Fruit fly (Drosophila melanogaster) whole organism, embryonic: ENCODE results near the gene odd.

Source experiments
- Aef1 ChIP-seq: fragments of 200-800 bp; sonication (Bioruptor generic); IDR thresholded peaks from 3 replicates; pipeline ENCODE4 v1.3.6; 2022; ENCODE audit warnings: missing biosample characterization, missing genetic modification characterization
- Awh ChIP-seq: fragments of 200-800 bp; sonication (Bioruptor generic); IDR thresholded peaks from 2 replicates; pipeline ENCODE4, ENCODE4 v1.3.6; 2022; ENCODE audit warnings: missing biosample characterization, missing genetic modification characterization
- B-H2 ChIP-seq: fragments of 200-800 bp; sonication (Bioruptor generic); optimal IDR thresholded peaks from 2 replicates; lab custom pipeline; 2018; ENCODE audit warnings: missing biosample characterization, mild to moderate bottlenecking, missing genetic modification characterization
- BEAF-32 ChIP-seq: fragments of 200-800 bp; sonication (Bioruptor generic); optimal IDR thresholded peaks from 3 replicates; lab custom pipeline; 2017; ENCODE audit warnings: missing biosample characterization, missing genetic modification characterization, mild to moderate bottlenecking, moderate library complexity, missing genetic modification reagents
- CG10267 ChIP-seq: fragments of 200-800 bp; sonication (Bioruptor generic); optimal IDR thresholded peaks from 2 replicates; lab custom pipeline; 2018; ENCODE audit warnings: missing biosample characterization, mild to moderate bottlenecking, missing genetic modification characterization, moderate library complexity
- CG10979 ChIP-seq: fragments of 200-800 bp; sonication (Bioruptor generic); optimal IDR thresholded peaks from 2 replicates; lab custom pipeline; 2018; ENCODE audit warnings: missing biosample characterization, mild to moderate bottlenecking, missing genetic modification characterization, moderate library complexity
- CG11695 ChIP-seq: fragments of 200-800 bp; sonication (Bioruptor generic); IDR thresholded peaks from 3 replicates; pipeline ENCODE4 v1.3.6; 2022; ENCODE audit warnings: missing biosample characterization, missing genetic modification characterization
- CG14667 ChIP-seq: fragments of 200-800 bp; sonication (Bioruptor generic); IDR thresholded peaks from 2 replicates; pipeline ENCODE4 v1.3.6; 2022; ENCODE audit warnings: missing biosample characterization, missing genetic modification characterization
- CG14710 ChIP-seq: fragments of 200-800 bp; sonication (Bioruptor generic); optimal IDR thresholded peaks from 3 replicates; lab custom pipeline; 2019; ENCODE audit warnings: missing biosample characterization, mild to moderate bottlenecking, missing genetic modification characterization, moderate library complexity
- CG15514 ChIP-seq: fragments of 200-800 bp; sonication (Bioruptor generic); optimal IDR thresholded peaks from 3 replicates; lab custom pipeline; 2017; ENCODE audit warnings: missing biosample characterization, missing genetic modification characterization, mild to moderate bottlenecking, moderate library complexity, missing genetic modification reagents
- CG1603 ChIP-seq: fragments of 200-800 bp; sonication (Bioruptor generic); optimal IDR thresholded peaks from 2 replicates; lab custom pipeline; 2019; ENCODE audit warnings: missing biosample characterization, mild to moderate bottlenecking, missing genetic modification characterization, moderate library complexity
- CG1647 ChIP-seq: fragments of 200-800 bp; sonication (Bioruptor generic); optimal IDR thresholded peaks from 3 replicates; lab custom pipeline; 2016; ENCODE audit warnings: missing biosample characterization, missing genetic modification characterization
- CG16779 ChIP-seq: fragments of 200-800 bp; sonication (Bioruptor generic); IDR thresholded peaks from 2 replicates; pipeline ENCODE4 v1.3.6; 2022; ENCODE audit warnings: missing biosample characterization, missing genetic modification characterization
- CG17359 ChIP-seq: fragments of 200-800 bp; sonication (Bioruptor generic); optimal IDR thresholded peaks from 3 replicates; lab custom pipeline; 2018; ENCODE audit warnings: missing biosample characterization, mild to moderate bottlenecking, missing genetic modification characterization, moderate library complexity
- CG2129 ChIP-seq: fragments of 200-800 bp; sonication (Bioruptor generic); IDR thresholded peaks from 2 replicates; pipeline ENCODE4 v1.3.6; 2022; ENCODE audit warnings: missing biosample characterization, missing genetic modification characterization; ENCODE audit not compliant: partially characterized antibody
- CG2712 ChIP-seq: fragments of 200-800 bp; optimal IDR thresholded peaks from 3 replicates; lab custom pipeline; 2019; ENCODE audit warnings: missing biosample characterization, mild to moderate bottlenecking, missing genetic modification characterization, moderate library complexity
- CG30020 ChIP-seq: fragments of 200-800 bp; optimal IDR thresholded peaks from 2 replicates; lab custom pipeline; 2019; ENCODE audit warnings: missing biosample characterization, mild to moderate bottlenecking, missing genetic modification characterization, moderate library complexity
- CG32767 ChIP-seq: fragments of 200-800 bp; sonication (Bioruptor generic); IDR thresholded peaks from 2 replicates; pipeline ENCODE4 v1.3.6; 2022; ENCODE audit warnings: missing biosample characterization, missing genetic modification characterization
- CG32772 ChIP-seq: fragments of 200-800 bp; sonication (Bioruptor generic); IDR thresholded peaks from 2 replicates; pipeline ENCODE4 v1.3.6; 2022; ENCODE audit warnings: missing biosample characterization, missing genetic modification characterization
- CG34422 ChIP-seq: fragments of 200-800 bp; sonication (Bioruptor generic); IDR thresholded peaks from 3 replicates; pipeline ENCODE4 v1.3.6; 2022; ENCODE audit warnings: missing biosample characterization, missing genetic modification characterization
- CG4404 ChIP-seq: fragments of 200-800 bp; sonication (Bioruptor generic); IDR thresholded peaks from 2 replicates; pipeline ENCODE4 v1.3.6; 2022; ENCODE audit warnings: missing biosample characterization, missing genetic modification characterization
- CG6813 ChIP-seq: fragments of 200-800 bp; sonication (Bioruptor generic); optimal IDR thresholded peaks from 2 replicates; lab custom pipeline; 2017; ENCODE audit warnings: missing biosample characterization, missing genetic modification characterization, mild to moderate bottlenecking, moderate library complexity, missing genetic modification reagents
- CG6854 ChIP-seq: fragments of 200-800 bp; sonication (Bioruptor generic); optimal IDR thresholded peaks from 3 replicates; lab custom pipeline; 2017; ENCODE audit warnings: missing biosample characterization, mild to moderate bottlenecking, missing genetic modification characterization
- CG7357 ChIP-seq: fragments of 200-800 bp; sonication (Bioruptor generic); IDR thresholded peaks from 3 replicates; pipeline ENCODE4 v1.3.6; 2022; ENCODE audit warnings: missing biosample characterization, missing genetic modification characterization
- CG7786 ChIP-seq: fragments of 200-800 bp; sonication (Bioruptor generic); optimal IDR thresholded peaks from 2 replicates; lab custom pipeline; 2016; ENCODE audit warnings: missing biosample characterization, missing genetic modification characterization
- CG8359 ChIP-seq: fragments of 200-800 bp; sonication (Bioruptor generic); optimal IDR thresholded peaks from 2 replicates; lab custom pipeline; 2017; ENCODE audit warnings: missing biosample characterization, mild to moderate bottlenecking, missing genetic modification characterization, borderline replicate concordance
- CG8765 ChIP-seq: fragments of 200-800 bp; sonication (Bioruptor generic); IDR thresholded peaks from 2 replicates; pipeline ENCODE4 v1.3.6; 2022; ENCODE audit warnings: missing biosample characterization, missing genetic modification characterization
- CG9727 ChIP-seq: fragments of 200-800 bp; sonication (Bioruptor generic); optimal IDR thresholded peaks from 3 replicates; lab custom pipeline; 2017; ENCODE audit warnings: missing biosample characterization, mild to moderate bottlenecking, missing genetic modification characterization
- Chrac-16 ChIP-seq: fragments of 200-800 bp; sonication (Bioruptor generic); optimal IDR thresholded peaks from 3 replicates; lab custom pipeline; 2016; ENCODE audit warnings: missing biosample characterization, missing genetic modification characterization
- Eip74EF ChIP-seq, 2 experiments: fragments of 200-800 bp in 1 of 2; fragments of >200 bp in 1 of 2; sonication (Bioruptor generic) in 1 of 2; optimal IDR thresholded peaks; 2 replicates each; lab custom pipeline; 2017 to 2019; ENCODE audit warnings: missing biosample characterization in 2 of 2, missing genetic modification characterization in 2 of 2, mild to moderate bottlenecking in 1 of 2, moderate library complexity in 1 of 2
- Ets97D ChIP-seq: fragments of 200-800 bp; sonication (Bioruptor generic); optimal IDR thresholded peaks from 3 replicates; lab custom pipeline; 2016; ENCODE audit warnings: missing biosample characterization, missing genetic modification characterization
- H15 ChIP-seq: fragments of 200-800 bp; sonication (Bioruptor generic); IDR thresholded peaks from 3 replicates; pipeline ENCODE4 v1.3.6; 2022; ENCODE audit warnings: missing biosample characterization, missing genetic modification characterization
- Max ChIP-seq: fragments of 200-800 bp; sonication (Bioruptor generic); optimal IDR thresholded peaks from 2 replicates; lab custom pipeline; 2016; ENCODE audit warnings: missing biosample characterization, mild to moderate bottlenecking, missing genetic modification characterization
- Nf-YB ChIP-seq: fragments of 200-800 bp; sonication (Bioruptor generic); optimal IDR thresholded peaks from 3 replicates; lab custom pipeline; 2019; ENCODE audit warnings: missing biosample characterization, mild to moderate bottlenecking, missing genetic modification characterization, moderate library complexity
- Six4 ChIP-seq: fragments of 200-800 bp; sonication (Bioruptor generic); optimal IDR thresholded peaks from 2 replicates; lab custom pipeline; 2016; ENCODE audit warnings: missing biosample characterization, missing genetic modification characterization
- Xrp1 ChIP-seq: fragments of 200-800 bp; sonication (Bioruptor generic); IDR thresholded peaks from 2 replicates; pipeline ENCODE4 v1.3.6; 2022; ENCODE audit warnings: missing biosample characterization, missing genetic modification characterization
- aop ChIP-seq: fragments of 200-800 bp; sonication (Bioruptor generic); IDR thresholded peaks from 2 replicates; pipeline ENCODE4 v1.3.6; 2022; ENCODE audit warnings: missing biosample characterization, missing genetic modification characterization
- chm ChIP-seq: fragments of 200-800 bp; sonication (Bioruptor generic); IDR thresholded peaks from 2 replicates; pipeline ENCODE4 v1.3.6; 2022; ENCODE audit warnings: missing biosample characterization, missing genetic modification characterization
- gem ChIP-seq: fragments of 200-800 bp; sonication (Bioruptor generic); optimal IDR thresholded peaks from 2 replicates; lab custom pipeline; 2019; ENCODE audit warnings: missing biosample characterization, mild to moderate bottlenecking, missing genetic modification characterization, moderate library complexity
- lola ChIP-seq, 3 experiments: fragments of >200 bp in 2 of 3; fragments of 200-800 bp in 1 of 3; sonication (Bioruptor generic) in 1 of 3; optimal IDR thresholded peaks; 2 replicates each; lab custom pipeline; 2017 to 2019; ENCODE audit warnings: missing biosample characterization in 3 of 3, missing genetic modification characterization in 3 of 3, mild to moderate bottlenecking in 1 of 3, moderate library complexity in 1 of 3
- nerfin-1 ChIP-seq: fragments of 200-800 bp; sonication (Bioruptor generic); optimal IDR thresholded peaks from 3 replicates; lab custom pipeline; 2019; ENCODE audit warnings: missing biosample characterization, mild to moderate bottlenecking, missing genetic modification characterization, moderate library complexity
- nmo ChIP-seq: fragments of 200-800 bp; sonication (Bioruptor generic); optimal IDR thresholded peaks from 2 replicates; lab custom pipeline; 2018; ENCODE audit warnings: missing biosample characterization, mild to moderate bottlenecking, missing genetic modification characterization, moderate library complexity
- pros ChIP-seq: fragments of 200-800 bp; sonication (Bioruptor generic); optimal IDR thresholded peaks from 3 replicates; lab custom pipeline; 2019; ENCODE audit warnings: missing biosample characterization, mild to moderate bottlenecking, missing genetic modification characterization, moderate library complexity
- row ChIP-seq: fragments of 200-800 bp; sonication (Bioruptor generic); IDR thresholded peaks from 3 replicates; pipeline ENCODE4 v1.3.6; 2022; ENCODE audit warnings: missing biosample characterization, missing genetic modification characterization
- scrt ChIP-seq: fragments of 200-800 bp; sonication (Bioruptor generic); optimal IDR thresholded peaks from 2 replicates; lab custom pipeline; 2018; ENCODE audit warnings: missing biosample characterization, mild to moderate bottlenecking, missing genetic modification characterization, moderate library complexity
- slp2 ChIP-seq: fragments of 200-800 bp; sonication (Bioruptor generic); optimal IDR thresholded peaks from 2 replicates; lab custom pipeline; 2016; ENCODE audit warnings: missing biosample characterization, missing genetic modification characterization
- vvl ChIP-seq: fragments of 200-800 bp; sonication (Bioruptor generic); IDR thresholded peaks from 2 replicates; pipeline ENCODE4 v1.3.6; 2022; ENCODE audit warnings: missing biosample characterization, missing genetic modification characterization
- zfh1 ChIP-seq: fragments of 200-800 bp; sonication (Bioruptor generic); IDR thresholded peaks from 3 replicates; pipeline ENCODE4 v1.3.6; 2022; ENCODE audit warnings: missing biosample characterization, missing genetic modification characterization

Gene odd

dm6 chr2L:3555408-3556058 is 51.0 kb downstream of the odd start (continued):
- TF ChIP-seq Max (GFP tag; lab: Kevin White, UChicago) (no peak), CG6854 (GFP tag; lab: Kevin White, UChicago) (no peak), CG6813 (GFP tag; lab: Kevin White, UChicago) (peak; percentile 42), CG17359 (tag; lab: Kevin White, UChicago) (peak; percentile 9), CG14667 (0 out of 2 replicates have a peak, but pooled peaks have one; percentile 17), Awh (peak; percentile 43; the same call in 1 of the 2 replicates), CG7357 (GFP tag; lab: Robert Waterston, UW) (0 out of 3 replicates have a peak, but pooled peaks have one; percentile 14), chm (peak; percentile 53; the same call in 1 of the 2 replicates), CG9727 (peak; percentile 14), CG34422 (GFP tag; lab: Robert Waterston, UW) (peak; percentile 54; the same call in 2 of the 3 replicates), CG10979 (tag; lab: Kevin White, UChicago) (peak; percentile 55), CG2712 (tag; lab: Kevin White, UChicago) (peak; percentile 59), B-H2 (no peak), Nf-YB (peak; percentile 46), pros (GFP tag; lab: Kevin White, UChicago) (no peak), CG16779 (GFP tag; lab: Robert Waterston, UW) (no peak), CG30020 (tag; lab: Kevin White, UChicago) (no peak), Eip74EF (GFP tag; optimal IDR thresholded peaks at IDR 0.05; lab: Kevin White, UChicago) (no peak), CG8765 (GFP tag; lab: Robert Waterston, UW) (peak; percentile 44; the same call in 1 of the 2 replicates), CG8359 (GFP tag; lab: Kevin White, UChicago) (peak; percentile 36), CG10267 (peak; percentile 35), Xrp1 (peak; percentile 89), CG2129 (GFP tag; lab: Robert Waterston, UW) (peak; percentile 42; the same call in 1 of the 2 replicates), Six4 (GFP tag; lab: Kevin White, UChicago) (no peak), zfh1 (GFP tag; lab: Robert Waterston, UW) (peak; percentile 58; the same call in 2 of the 3 replicates), BEAF-32 (peak; percentile 56), CG7786 (GFP tag; lab: Kevin White, UChicago) (no peak), slp2 (GFP tag; lab: Kevin White, UChicago) (no peak), lola (GFP tag; optimal IDR thresholded peaks at IDR 0.05; lab: Kevin White, UChicago) (peak in 1 of 3 experiments; percentile 65), gem (peak; percentile 50), Ets97D (GFP tag; lab: Kevin White, UChicago) (no peak), Aef1 (GFP tag; lab: Robert Waterston, UW) (no peak), scrt (GFP tag; lab: Kevin White, UChicago) (no peak), CG1647 (no peak), aop (GFP tag; lab: Robert Waterston, UW) (no peak), H15 (GFP tag; lab: Robert Waterston, UW) (peak; percentile 57; the same call in 1 of the 3 replicates), CG4404 (GFP tag; lab: Robert Waterston, UW) (peak; percentile 78), CG14710 (peak; percentile 57), CG1603 (peak; percentile 10), Chrac-16 (GFP tag; lab: Kevin White, UChicago) (peak; percentile 15), CG32767 (GFP tag; lab: Robert Waterston, UW) (0 out of 2 replicates have a peak, but pooled peaks have one; percentile 17), CG32772 (GFP tag; lab: Robert Waterston, UW) (0 out of 2 replicates have a peak, but pooled peaks have one; percentile 23), CG11695 (GFP tag; lab: Robert Waterston, UW) (0 out of 3 replicates have a peak, but pooled peaks have one; percentile 25), row (GFP tag; lab: Robert Waterston, UW) (peak; percentile 60), nerfin-1 (tag; lab: Kevin White, UChicago) (peak; percentile 16), CG15514 (GFP tag; lab: Kevin White, UChicago) (no peak), nmo (peak; percentile 15), vvl (GFP tag; lab: Robert Waterston, UW) (0 out of 2 replicates have a peak, but pooled peaks have one; percentile 16)
